Worm (Caenorhabditis elegans): Measurements from ENCODE around the gene sri-37.

Gene sri-37

ce11 chrII:2628401-2628800 is 969 bp upstream of the sri-37 start:
- TF ChIP-seq Y116A8C.19 (tag; optimal IDR thresholded peaks at IDR 0.05; ENCODE audit: borderline replicate concordance) (no peak), efl-3 (GFP tag; optimal IDR thresholded peaks at IDR 0.05) (no peak), ceh-88 (GFP tag; IDR thresholded peaks at IDR 0.05) (no peak), lin-35 (GFP tag; optimal IDR thresholded peaks at IDR 0.05) (no peak), hlh-17 (GFP tag; optimal IDR thresholded peaks at IDR 0.05; ENCODE audit: borderline replicate concordance) (no peak), pqm-1 (tag; optimal IDR thresholded peaks at IDR 0.05) (no peak), snpc-4 (tag; optimal IDR thresholded peaks at IDR 0.05) (no peak), unc-86 (tag; optimal IDR thresholded peaks at IDR 0.05) (no peak), irx-1 (tag; optimal IDR thresholded peaks at IDR 0.05) (no peak), mef-2 (tag; optimal IDR thresholded peaks at IDR 0.05) (no peak), rnt-1 (tag; optimal IDR thresholded peaks at IDR 0.05) (no peak), aly-2 (tag; optimal IDR thresholded peaks at IDR 0.05) (no peak), skn-1 (tag; optimal IDR thresholded peaks at IDR 0.05) (no peak), C16A3.4 (tag; optimal IDR thresholded peaks at IDR 0.05) (no peak), hlh-4 (tag; optimal IDR thresholded peaks at IDR 0.05) (no peak), nhr-237 (tag; optimal IDR thresholded peaks at IDR 0.05) (no peak), ceh-82 (tag; optimal IDR thresholded peaks at IDR 0.05) (no peak)

ce11 chrII:2631169-2631568 is 1.8 kb downstream of the sri-37 start, which contains the start of gene D2062.1:
Gene D2062.1, plus strand, starts transcription at chrII:2631469.
- TF ChIP-seq ceh-88 (GFP tag; IDR thresholded peaks at IDR 0.05) (no peak), egl-13 (tag; optimal IDR thresholded peaks at IDR 0.05) (no peak), efl-3 (GFP tag; optimal IDR thresholded peaks at IDR 0.05) (no peak)

ce11 chrII:2637359-2637758 is 8.0 kb downstream of the sri-37 start, which contains the start of gene F22E5.21:
Gene F22E5.21, minus strand, starts transcription at chrII:2637459.
- TF ChIP-seq dsc-1 (tag; optimal IDR thresholded peaks at IDR 0.05) = no peak
- TF ChIP-seq snpc-4 (tag; optimal IDR thresholded peaks at IDR 0.05) = no peak
- no peak for TF ChIP-seq lin-15B (tag; optimal IDR thresholded peaks at IDR 0.05)
- no peak for TF ChIP-seq F16B12.6 (tag; optimal IDR thresholded peaks at IDR 0.05)
- no peak for TF ChIP-seq ztf-4 (tag; optimal IDR thresholded peaks at IDR 0.05)
- no peak for TF ChIP-seq fkh-4 (tag; optimal IDR thresholded peaks at IDR 0.05; ENCODE audit: borderline replicate concordance)
- no peak for TF ChIP-seq aha-1 (tag; optimal IDR thresholded peaks at IDR 0.05)
- no peak for TF ChIP-seq nhr-12 (tag; optimal IDR thresholded peaks at IDR 0.05)
- no peak for TF ChIP-seq vab-15 (tag; optimal IDR thresholded peaks at IDR 0.05)
- no peak for TF ChIP-seq tlp-1 (tag; optimal IDR thresholded peaks at IDR 0.05)
- no peak for TF ChIP-seq nhr-77 (tag; optimal IDR thresholded peaks at IDR 0.05)
- TF ChIP-seq tbx-2 (tag; optimal IDR thresholded peaks at IDR 0.05) = no peak
- TF ChIP-seq elt-2 (tag; optimal IDR thresholded peaks at IDR 0.05) = no peak
- no peak for TF ChIP-seq snu-23 (GFP tag; optimal IDR thresholded peaks at IDR 0.05)
- TF ChIP-seq nhr-76 (tag; optimal IDR thresholded peaks at IDR 0.05) = no peak
- no peak for TF ChIP-seq unc-30 (tag; optimal IDR thresholded peaks at IDR 0.05)
- TF ChIP-seq ceh-90 (tag; optimal IDR thresholded peaks at IDR 0.05) = no peak
- no peak for TF ChIP-seq elt-3 (tag; optimal IDR thresholded peaks at IDR 0.05)
- no peak for TF ChIP-seq sox-4 (tag; optimal IDR thresholded peaks at IDR 0.05)
- no peak for TF ChIP-seq egl-13 (tag; optimal IDR thresholded peaks at IDR 0.05)

- peak; percentile 81 to 91 (median 89) for TF ChIP-seq dpl-1 (GFP tag; optimal IDR thresholded peaks at IDR 0.05)
- TF ChIP-seq nhr-85 (tag) = peak; percentile 48
- TF ChIP-seq dsc-1 (tag; optimal IDR thresholded peaks at IDR 0.05) = no peak
- peak; percentile 25 for TF ChIP-seq nhr-20 (tag; optimal IDR thresholded peaks at IDR 0.05)
- peak; percentile 91 to 97 for TF ChIP-seq efl-1 (optimal IDR thresholded peaks at IDR 0.05)
- TF ChIP-seq efl-1 (GFP tag; optimal IDR thresholded peaks at IDR 0.05 in 1 of 2) = peak; percentile 91 to 99
- peak; percentile 16 for TF ChIP-seq C16A3.4 (tag; optimal IDR thresholded peaks at IDR 0.05)
- no peak for TF ChIP-seq elt-3 (tag; optimal IDR thresholded peaks at IDR 0.05)
- TF ChIP-seq xbp-1 (tag; optimal IDR thresholded peaks at IDR 0.05) = peak; percentile 9
- no peak for TF ChIP-seq ceh-8 (GFP tag; optimal IDR thresholded peaks at IDR 0.05)
- TF ChIP-seq swsn-7 (tag; optimal IDR thresholded peaks at IDR 0.05) = peak; percentile 17
- TF ChIP-seq pax-3 (tag; optimal IDR thresholded peaks at IDR 0.05) = no peak
- peak; percentile 57 for TF ChIP-seq skn-1 (tag; optimal IDR thresholded peaks at IDR 0.05)
- peak; percentile 80 to 92 for TF ChIP-seq lin-35 (GFP tag; optimal IDR thresholded peaks at IDR 0.05)
- TF ChIP-seq blmp-1 (tag; optimal IDR thresholded peaks at IDR 0.05) = peak; percentile 13
- TF ChIP-seq lsy-2 (tag; optimal IDR thresholded peaks at IDR 0.05) = peak; percentile 33 to 59
- TF ChIP-seq irx-1 (tag; optimal IDR thresholded peaks at IDR 0.05) = peak; percentile 4
These were observed 8.7 kb downstream of the sri-37 start, which contains the start of gene F22E5.9 for ce11 chrII:2638062-2638461. Gene F22E5.9, plus strand, starts transcription at chrII:2638388.
